Fruit fly (Drosophila melanogaster) whole organism, embryonic: ENCODE measurements around the gene scat.

Experiments used
- ATbp ChIP-seq: fragments of 200-800 bp; sonication (Bioruptor generic); optimal IDR thresholded peaks from 2 replicates; lab custom pipeline; 2017; ENCODE audit warnings: missing biosample characterization, mild to moderate bottlenecking, missing genetic modification characterization, missing genetic modification reagents
- CG10543 ChIP-seq: fragments of 200-800 bp; sonication (Bioruptor generic); optimal IDR thresholded peaks from 3 replicates; lab custom pipeline; 2017; ENCODE audit warnings: missing biosample characterization, mild to moderate bottlenecking, missing genetic modification characterization, moderate library complexity
- CG12391 ChIP-seq: fragments of 200-800 bp; sonication (Bioruptor generic); optimal IDR thresholded peaks from 3 replicates; lab custom pipeline; 2018; ENCODE audit warnings: missing biosample characterization, mild to moderate bottlenecking, missing genetic modification characterization, moderate library complexity
- CG15269 ChIP-seq: fragments of 200-800 bp; sonication (Bioruptor generic); optimal IDR thresholded peaks from 2 replicates; lab custom pipeline; 2018; ENCODE audit warnings: missing biosample characterization, mild to moderate bottlenecking, missing genetic modification characterization, moderate library complexity
- CG1529 ChIP-seq: fragments of 200-800 bp; sonication (Bioruptor generic); optimal IDR thresholded peaks from 3 replicates; lab custom pipeline; 2018; ENCODE audit warnings: missing biosample characterization, missing genetic modification characterization
- CG15601 ChIP-seq: fragments of 200-800 bp; sonication (Bioruptor generic); optimal IDR thresholded peaks from 3 replicates; lab custom pipeline; 2019; ENCODE audit warnings: missing biosample characterization, mild to moderate bottlenecking, missing genetic modification characterization, moderate library complexity
- CG15696 ChIP-seq: fragments of 200-800 bp; sonication (Bioruptor generic); optimal IDR thresholded peaks from 2 replicates; lab custom pipeline; 2019; ENCODE audit warnings: missing biosample characterization, mild to moderate bottlenecking, missing genetic modification characterization, moderate library complexity
- CG16863 ChIP-seq: fragments of 200-800 bp; sonication (Bioruptor generic); optimal IDR thresholded peaks from 3 replicates; lab custom pipeline; 2016; ENCODE audit warnings: missing biosample characterization, missing genetic modification characterization
- CG2120 ChIP-seq: fragments of 200-800 bp; sonication (Bioruptor generic); optimal IDR thresholded peaks from 3 replicates; lab custom pipeline; 2016; ENCODE audit warnings: missing biosample characterization, missing genetic modification characterization
- CG2678 ChIP-seq: fragments of 200-800 bp; sonication (Bioruptor generic); optimal IDR thresholded peaks from 3 replicates; lab custom pipeline; 2019; ENCODE audit warnings: missing biosample characterization, mild to moderate bottlenecking, missing genetic modification characterization, moderate library complexity
- CG30403 ChIP-seq: fragments of 200-800 bp; sonication (Bioruptor generic); optimal IDR thresholded peaks from 3 replicates; lab custom pipeline; 2016; ENCODE audit warnings: missing biosample characterization, missing genetic modification characterization
- CG3065 ChIP-seq: fragments of 200-800 bp; sonication (Bioruptor generic); optimal IDR thresholded peaks from 2 replicates; lab custom pipeline; 2016; ENCODE audit warnings: missing biosample characterization, missing genetic modification characterization
- CG32772 ChIP-seq: fragments of 200-800 bp; sonication (Bioruptor generic); IDR thresholded peaks from 2 replicates; pipeline ENCODE4 v1.3.6; 2022; ENCODE audit warnings: missing biosample characterization, missing genetic modification characterization
- CG33213 ChIP-seq: fragments of 200-800 bp; sonication (Bioruptor generic); optimal IDR thresholded peaks from 3 replicates; lab custom pipeline; 2016; ENCODE audit warnings: missing biosample characterization, missing genetic modification characterization
- CG3838 ChIP-seq: fragments of 200-800 bp; sonication (Bioruptor generic); optimal IDR thresholded peaks from 3 replicates; lab custom pipeline; 2016; ENCODE audit warnings: missing biosample characterization, missing genetic modification characterization
- CG7987 ChIP-seq: fragments of 200-800 bp; sonication (Bioruptor generic); optimal IDR thresholded peaks from 2 replicates; lab custom pipeline; 2018; ENCODE audit warnings: missing biosample characterization, mild to moderate bottlenecking, missing genetic modification characterization, moderate library complexity
- CG9727 ChIP-seq: fragments of 200-800 bp; sonication (Bioruptor generic); optimal IDR thresholded peaks from 3 replicates; lab custom pipeline; 2017; ENCODE audit warnings: missing biosample characterization, mild to moderate bottlenecking, missing genetic modification characterization
- CG9876 ChIP-seq: fragments of 200-800 bp; sonication (Bioruptor generic); optimal IDR thresholded peaks from 2 replicates; lab custom pipeline; 2016; ENCODE audit warnings: missing biosample characterization, missing genetic modification characterization
- Camta ChIP-seq: fragments of 200-800 bp; sonication (Bioruptor generic); optimal IDR thresholded peaks from 2 replicates; lab custom pipeline; 2016; ENCODE audit warnings: missing biosample characterization, missing genetic modification characterization
- CoRest ChIP-seq: fragments of 200-800 bp; sonication (Bioruptor generic); optimal IDR thresholded peaks from 3 replicates; lab custom pipeline; 2018; ENCODE audit warnings: missing biosample characterization, mild to moderate bottlenecking, missing genetic modification characterization, moderate library complexity
- D19B ChIP-seq: fragments of 200-800 bp; sonication (Bioruptor generic); optimal IDR thresholded peaks from 2 replicates; lab custom pipeline; 2017; ENCODE audit warnings: missing biosample characterization, mild to moderate bottlenecking, missing genetic modification characterization
- Dip2 ChIP-seq: fragments of 200-800 bp; sonication (Bioruptor generic); IDR thresholded peaks from 2 replicates; pipeline ENCODE4 v1.3.6; 2022; ENCODE audit warnings: missing biosample characterization, missing genetic modification characterization
- Dll ChIP-seq: fragments of 200-800 bp; sonication (Bioruptor generic); IDR thresholded peaks from 4 replicates; pipeline ENCODE4 v1.3.6; 2022; ENCODE audit warnings: missing biosample characterization, missing genetic modification characterization; ENCODE audit not compliant: partially characterized antibody
- Drgx ChIP-seq: fragments of 200-800 bp; sonication (Bioruptor generic); IDR thresholded peaks from 2 replicates; pipeline ENCODE4 v1.3.6; 2022; ENCODE audit warnings: missing biosample characterization, missing genetic modification characterization
- Gug ChIP-seq: fragments of 200-800 bp; sonication (Bioruptor generic); IDR thresholded peaks from 4 replicates; pipeline ENCODE4 v1.3.6; 2022; ENCODE audit warnings: missing biosample characterization, missing genetic modification characterization
- NK7.1 ChIP-seq: fragments of 200-800 bp; sonication (Bioruptor generic); optimal IDR thresholded peaks from 3 replicates; lab custom pipeline; 2016; ENCODE audit warnings: missing biosample characterization, missing genetic modification characterization
- Nf-YC ChIP-seq: fragments of 200-800 bp; optimal IDR thresholded peaks from 3 replicates; lab custom pipeline; 2019; ENCODE audit warnings: missing biosample characterization, mild to moderate bottlenecking, missing genetic modification characterization, moderate library complexity
- NfI ChIP-seq: fragments of 200-800 bp; sonication (Bioruptor generic); optimal IDR thresholded peaks from 3 replicates; lab custom pipeline; 2018; ENCODE audit warnings: missing biosample characterization, mild to moderate bottlenecking, missing genetic modification characterization, moderate library complexity
- Six4 ChIP-seq: fragments of 200-800 bp; sonication (Bioruptor generic); optimal IDR thresholded peaks from 2 replicates; lab custom pipeline; 2016; ENCODE audit warnings: missing biosample characterization, missing genetic modification characterization
- Sry-δ ChIP-seq: fragments of 200-800 bp; sonication (Bioruptor generic); optimal IDR thresholded peaks from 2 replicates; lab custom pipeline; 2016; ENCODE audit warnings: missing biosample characterization, missing genetic modification characterization
- Xrp1 ChIP-seq: fragments of 200-800 bp; sonication (Bioruptor generic); IDR thresholded peaks from 2 replicates; pipeline ENCODE4 v1.3.6; 2022; ENCODE audit warnings: missing biosample characterization, missing genetic modification characterization
- YL-1 ChIP-seq: fragments of 200-800 bp; sonication (Bioruptor generic); optimal IDR thresholded peaks from 3 replicates; lab custom pipeline; 2017; ENCODE audit warnings: missing biosample characterization, mild to moderate bottlenecking, missing genetic modification characterization
- bab2 ChIP-seq: fragments of 200-800 bp; sonication (Bioruptor generic); optimal IDR thresholded peaks from 2 replicates; lab custom pipeline; 2016; ENCODE audit warnings: missing biosample characterization, missing genetic modification characterization
- bcd ChIP-seq: fragments of 200-800 bp; sonication (Bioruptor generic); optimal IDR thresholded peaks from 2 replicates; lab custom pipeline; 2017; ENCODE audit warnings: missing biosample characterization, mild to moderate bottlenecking, missing genetic modification characterization
- ci ChIP-seq: fragments of 200-800 bp; sonication (Bioruptor generic); IDR thresholded peaks from 3 replicates; pipeline ENCODE4 v1.3.6; 2022; ENCODE audit warnings: missing biosample characterization, missing genetic modification characterization
- crc ChIP-seq: fragments of 200-800 bp; sonication (Bioruptor generic); optimal IDR thresholded peaks from 2 replicates; lab custom pipeline; 2016; ENCODE audit warnings: missing biosample characterization, missing genetic modification characterization
- dan ChIP-seq: fragments of 200-800 bp; sonication (Bioruptor generic); IDR thresholded peaks from 2 replicates; pipeline ENCODE4 v1.3.6; 2022; ENCODE audit warnings: missing biosample characterization, missing genetic modification characterization
- dmrt11E ChIP-seq: fragments of 200-800 bp; sonication (Bioruptor generic); optimal IDR thresholded peaks from 3 replicates; lab custom pipeline; 2018; ENCODE audit warnings: missing biosample characterization, mild to moderate bottlenecking, missing genetic modification characterization, moderate library complexity
- gcm ChIP-seq: fragments of 200-800 bp; sonication (Bioruptor generic); optimal IDR thresholded peaks from 2 replicates; lab custom pipeline; 2019; ENCODE audit warnings: missing biosample characterization, mild to moderate bottlenecking, missing genetic modification characterization, moderate library complexity
- klu ChIP-seq: fragments of 200-800 bp; sonication (Bioruptor generic); IDR thresholded peaks from 2 replicates; pipeline ENCODE4 v1.3.6; 2022; ENCODE audit warnings: missing biosample characterization, missing genetic modification characterization
- nom ChIP-seq: fragments of 200-800 bp; sonication (Bioruptor generic); optimal IDR thresholded peaks from 2 replicates; lab custom pipeline; 2017; ENCODE audit warnings: missing biosample characterization, missing genetic modification characterization, mild to moderate bottlenecking, moderate library complexity, missing genetic modification reagents
- pnt ChIP-seq: fragments of 200-800 bp; sonication (Bioruptor generic); optimal IDR thresholded peaks from 3 replicates; lab custom pipeline; 2016; ENCODE audit warnings: missing biosample characterization, missing genetic modification characterization
- psq ChIP-seq: fragments of 200-800 bp; sonication (Bioruptor generic); optimal IDR thresholded peaks from 2 replicates; lab custom pipeline; 2017; ENCODE audit warnings: missing biosample characterization, missing genetic modification characterization
- rib ChIP-seq: fragments of 200-800 bp; sonication (Bioruptor generic); IDR thresholded peaks from 2 replicates; pipeline ENCODE4 v1.3.6; 2022; ENCODE audit warnings: missing biosample characterization, missing genetic modification characterization
- sim ChIP-seq: fragments of 200-800 bp; sonication (Bioruptor generic); IDR thresholded peaks from 2 replicates; pipeline ENCODE4 v1.3.6; 2022; ENCODE audit warnings: missing biosample characterization, missing genetic modification characterization
- sisA ChIP-seq: fragments of 200-800 bp; sonication (Bioruptor generic); IDR thresholded peaks from 2 replicates; pipeline ENCODE4 v1.3.6; 2022; ENCODE audit warnings: missing biosample characterization, missing genetic modification characterization
- slou ChIP-seq: fragments of 200-800 bp; sonication (Bioruptor generic); optimal IDR thresholded peaks from 3 replicates; lab custom pipeline; 2016; ENCODE audit warnings: missing biosample characterization, missing genetic modification characterization
- slp2 ChIP-seq: fragments of 200-800 bp; sonication (Bioruptor generic); optimal IDR thresholded peaks from 2 replicates; lab custom pipeline; 2016; ENCODE audit warnings: missing biosample characterization, missing genetic modification characterization
- so ChIP-seq: fragments of 200-800 bp; sonication (Bioruptor generic); IDR thresholded peaks from 3 replicates; pipeline ENCODE4 v1.3.6; 2022; ENCODE audit warnings: missing biosample characterization, missing genetic modification characterization
- vvl ChIP-seq: fragments of 200-800 bp; sonication (Bioruptor generic); IDR thresholded peaks from 2 replicates; pipeline ENCODE4 v1.3.6; 2022; ENCODE audit warnings: missing biosample characterization, missing genetic modification characterization

scat gene

dm6 chr2L:9388013-9388605 lies 43.1 kb upstream of the scat start (continued):
- TF ChIP-seq CG2678: peak; percentile 75
- TF ChIP-seq crc: peak; percentile 50
- TF ChIP-seq Gug (GFP tag; lab: Robert Waterston, UW): peak; percentile 87; the same call in 3 of the 4 replicates
- TF ChIP-seq CG1529 (GFP tag; lab: Kevin White, UChicago): no peak
- TF ChIP-seq CG7987: peak; percentile 14
- peak; percentile 13 for TF ChIP-seq ATbp
- TF ChIP-seq Drgx: peak; percentile 92
- peak; percentile 23 for TF ChIP-seq CG16863 (GFP tag; lab: Kevin White, UChicago)
- peak; percentile 18 for TF ChIP-seq Six4 (GFP tag; lab: Kevin White, UChicago)
- peak; percentile 30 for TF ChIP-seq CG33213
- TF ChIP-seq Dip2 (GFP tag; lab: Robert Waterston, UW): no peak
- TF ChIP-seq CG10543 (GFP tag; lab: Kevin White, UChicago): peak; percentile 47
- no peak for TF ChIP-seq CG3838 (GFP tag; lab: Kevin White, UChicago)
- TF ChIP-seq rib: peak; percentile 81
- TF ChIP-seq dan: no peak
- peak; percentile 94 for TF ChIP-seq CG2120 (GFP tag; lab: Kevin White, UChicago)
- peak; percentile 14 for TF ChIP-seq CG15696 (tag; lab: Kevin White, UChicago)
- peak; percentile 35 for TF ChIP-seq CG12391
- TF ChIP-seq CG30403: peak; percentile 75
- peak; percentile 22 for TF ChIP-seq dmrt11E (tag; lab: Kevin White, UChicago)
- TF ChIP-seq gcm (GFP tag; lab: Kevin White, UChicago): no peak
- no peak for TF ChIP-seq Nf-YC (tag; lab: Kevin White, UChicago)
- TF ChIP-seq CG3065: no peak
- TF ChIP-seq ci (GFP tag; lab: Robert Waterston, UW): 0 out of 3 replicates have a peak, but pooled peaks have one; percentile 32
- no peak for TF ChIP-seq CG15601 (tag; lab: Kevin White, UChicago)
- peak; percentile 29; the same call in 1 of the 2 replicates for TF ChIP-seq Xrp1 (GFP tag; lab: Robert Waterston, UW)
- TF ChIP-seq Camta (GFP tag; lab: Kevin White, UChicago): peak; percentile 48
- peak; percentile 74 for TF ChIP-seq vvl
- TF ChIP-seq NK7.1: peak; percentile 77
- TF ChIP-seq klu (GFP tag; lab: Robert Waterston, UW): peak; percentile 44; the same call in 1 of the 2 replicates
- TF ChIP-seq CG15269 (tag; lab: Kevin White, UChicago): peak; percentile 72
- TF ChIP-seq so (GFP tag; lab: Robert Waterston, UW): peak; percentile 76; the same call in 2 of the 3 replicates
- TF ChIP-seq pnt: peak; percentile 54
- TF ChIP-seq CoRest (tag; lab: Kevin White, UChicago): peak; percentile 62
- TF ChIP-seq psq: peak; percentile 28
- TF ChIP-seq sisA (GFP tag; lab: Robert Waterston, UW): peak; percentile 42
- TF ChIP-seq sim: no peak
- TF ChIP-seq CG9727 (GFP tag; lab: Kevin White, UChicago): peak; percentile 57
- TF ChIP-seq bcd (GFP tag; lab: Kevin White, UChicago): peak; percentile 82
- peak; percentile 63; the same call in 1 of the 2 replicates for TF ChIP-seq CG32772 (GFP tag; lab: Robert Waterston, UW)
- peak; percentile 18 for TF ChIP-seq Sry-δ (GFP tag; lab: Kevin White, UChicago)
- TF ChIP-seq NfI (GFP tag; lab: Kevin White, UChicago): peak; percentile 66
- peak; percentile 84 for TF ChIP-seq nom (GFP tag; lab: Kevin White, UChicago)
- TF ChIP-seq slou: peak; percentile 52
- TF ChIP-seq slp2 (GFP tag; lab: Kevin White, UChicago): peak; percentile 93
- TF ChIP-seq Dll (GFP tag; lab: Robert Waterston, UW): no peak
- peak; percentile 61 for TF ChIP-seq bab2 (GFP tag; lab: Kevin White, UChicago)
- no peak for TF ChIP-seq YL-1 (GFP tag; lab: Kevin White, UChicago)
- TF ChIP-seq CG9876 (GFP tag; lab: Kevin White, UChicago): peak; percentile 65
- TF ChIP-seq D19B (GFP tag; lab: Kevin White, UChicago): peak; percentile 75
